Fruit fly (Drosophila melanogaster) whole organism, embryonic: ENCODE measurements around the gene CG2104.

ENCODE experiments used
- Atf-2 ChIP-seq: fragments of 200-800 bp; sonication (Bioruptor generic); optimal IDR thresholded peaks from 2 replicates; lab custom pipeline; 2016; ENCODE audit warnings: missing biosample characterization, missing genetic modification characterization
- CG10209 ChIP-seq: fragments of 200-800 bp; sonication (Bioruptor generic); optimal IDR thresholded peaks from 3 replicates; lab custom pipeline; 2017; ENCODE audit warnings: missing biosample characterization, mild to moderate bottlenecking, missing genetic modification characterization, missing genetic modification reagents
- CG15514 ChIP-seq: fragments of 200-800 bp; sonication (Bioruptor generic); optimal IDR thresholded peaks from 3 replicates; lab custom pipeline; 2017; ENCODE audit warnings: missing biosample characterization, missing genetic modification characterization, mild to moderate bottlenecking, moderate library complexity, missing genetic modification reagents
- CG17328 ChIP-seq: fragments of 200-800 bp; sonication (Bioruptor generic); IDR thresholded peaks from 2 replicates; pipeline ENCODE4 v1.3.6; 2022; ENCODE audit warnings: missing biosample characterization, missing genetic modification characterization
- CG2120 ChIP-seq: fragments of 200-800 bp; sonication (Bioruptor generic); optimal IDR thresholded peaks from 3 replicates; lab custom pipeline; 2016; ENCODE audit warnings: missing biosample characterization, missing genetic modification characterization
- CG2875 ChIP-seq: fragments of 200-800 bp; sonication (Bioruptor generic); optimal IDR thresholded peaks from 2 replicates; lab custom pipeline; 2017; ENCODE audit warnings: missing biosample characterization, mild to moderate bottlenecking, missing genetic modification characterization, missing genetic modification reagents
- CG6175 ChIP-seq: fragments of 200-800 bp; sonication (Bioruptor generic); IDR thresholded peaks from 3 replicates; pipeline ENCODE4 v1.3.6; 2022; ENCODE audit warnings: missing biosample characterization, missing genetic modification characterization
- CG6254 ChIP-seq: fragments of 200-800 bp; sonication (Bioruptor generic); optimal IDR thresholded peaks from 3 replicates; lab custom pipeline; 2017; ENCODE audit warnings: mild to moderate bottlenecking, missing biosample characterization, missing genetic modification reagents, missing genetic modification characterization
- CG6854 ChIP-seq: fragments of 200-800 bp; sonication (Bioruptor generic); optimal IDR thresholded peaks from 3 replicates; lab custom pipeline; 2017; ENCODE audit warnings: missing biosample characterization, mild to moderate bottlenecking, missing genetic modification characterization
- CG7556 ChIP-seq: fragments of 200-800 bp; sonication (Bioruptor generic); optimal IDR thresholded peaks from 2 replicates; lab custom pipeline; 2017; ENCODE audit warnings: missing biosample characterization, mild to moderate bottlenecking, missing genetic modification characterization
- CG8388 ChIP-seq: fragments of 200-800 bp; sonication (Bioruptor generic); optimal IDR thresholded peaks from 2 replicates; lab custom pipeline; 2019; ENCODE audit warnings: missing biosample characterization, mild to moderate bottlenecking, missing genetic modification characterization, moderate library complexity
- CG9727 ChIP-seq: fragments of 200-800 bp; sonication (Bioruptor generic); optimal IDR thresholded peaks from 3 replicates; lab custom pipeline; 2017; ENCODE audit warnings: missing biosample characterization, mild to moderate bottlenecking, missing genetic modification characterization
- CG9797 ChIP-seq: fragments of 200-800 bp; sonication (Bioruptor generic); optimal IDR thresholded peaks from 3 replicates; lab custom pipeline; 2018; ENCODE audit warnings: missing biosample characterization, mild to moderate bottlenecking, missing genetic modification characterization
- CoRest ChIP-seq: fragments of 200-800 bp; sonication (Bioruptor generic); optimal IDR thresholded peaks from 3 replicates; lab custom pipeline; 2018; ENCODE audit warnings: missing biosample characterization, mild to moderate bottlenecking, missing genetic modification characterization, moderate library complexity
- D19B ChIP-seq: fragments of 200-800 bp; sonication (Bioruptor generic); optimal IDR thresholded peaks from 2 replicates; lab custom pipeline; 2017; ENCODE audit warnings: missing biosample characterization, mild to moderate bottlenecking, missing genetic modification characterization
- Doc2 ChIP-seq: fragments of 200-800 bp; sonication (Bioruptor generic); IDR thresholded peaks from 2 replicates; pipeline ENCODE4 v1.3.6; 2022; ENCODE audit warnings: missing biosample characterization, missing genetic modification characterization
- Dp ChIP-seq: fragments of 200-800 bp; sonication (Bioruptor generic); optimal IDR thresholded peaks from 2 replicates; lab custom pipeline; 2018; ENCODE audit warnings: missing biosample characterization, mild to moderate bottlenecking, missing genetic modification characterization, moderate library complexity
- Dref ChIP-seq: fragments of 200-800 bp; sonication (Bioruptor generic); IDR thresholded peaks from 2 replicates; pipeline ENCODE4 v1.3.6; 2022; ENCODE audit warnings: missing biosample characterization, missing genetic modification characterization
- Ets65A ChIP-seq: fragments of 200-800 bp; sonication (Bioruptor generic); peaks from one replicate; lab custom pipeline; 2016; ENCODE audit warnings: missing biosample characterization, missing genetic modification characterization
- Fer1 ChIP-seq: fragments of 200-800 bp; sonication (Bioruptor generic); optimal IDR thresholded peaks from 2 replicates; lab custom pipeline; 2017; ENCODE audit warnings: missing biosample characterization, mild to moderate bottlenecking, missing genetic modification characterization
- GATAe ChIP-seq: fragments of 200-800 bp; sonication (Bioruptor generic); conservative IDR thresholded peaks from 2 replicates; pipeline ENCODE4 v1.3.6; 2022; ENCODE audit warnings: missing biosample characterization, missing genetic modification characterization
- Hr51 ChIP-seq, 2 experiments: fragments of 200-800 bp; sonication (Bioruptor generic); optimal IDR thresholded peaks; 2 replicates in 1 of 2; 3 replicates in 1 of 2; lab custom pipeline; 2016 to 2018; ENCODE audit warnings: missing biosample characterization in 2 of 2, missing genetic modification characterization in 2 of 2, mild to moderate bottlenecking in 1 of 2, moderate library complexity in 1 of 2
- Mes4 ChIP-seq: fragments of 200-800 bp; sonication (Bioruptor generic); optimal IDR thresholded peaks from 2 replicates; lab custom pipeline; 2016; ENCODE audit warnings: missing biosample characterization, missing genetic modification characterization
- Nf-YB ChIP-seq: fragments of 200-800 bp; sonication (Bioruptor generic); optimal IDR thresholded peaks from 3 replicates; lab custom pipeline; 2019; ENCODE audit warnings: missing biosample characterization, mild to moderate bottlenecking, missing genetic modification characterization, moderate library complexity
- Opbp ChIP-seq: fragments of 200-800 bp; sonication (Bioruptor generic); IDR thresholded peaks from 3 replicates; pipeline ENCODE4 v1.3.6; 2022; ENCODE audit warnings: missing biosample characterization, missing genetic modification characterization; ENCODE audit not compliant: partially characterized antibody
- Sox100B ChIP-seq: fragments of 200-800 bp; sonication (Bioruptor generic); optimal IDR thresholded peaks from 3 replicates; lab custom pipeline; 2018; ENCODE audit warnings: missing biosample characterization, mild to moderate bottlenecking, missing genetic modification characterization
- Usf ChIP-seq: fragments of 200-800 bp; sonication (Bioruptor generic); optimal IDR thresholded peaks from 2 replicates; lab custom pipeline; 2017; ENCODE audit warnings: missing genotype, missing biosample characterization, missing genetic modification characterization
- abd-A ChIP-seq: fragments of 200-800 bp; sonication (Bioruptor generic); optimal IDR thresholded peaks from 3 replicates; lab custom pipeline; 2019; ENCODE audit warnings: missing biosample characterization, mild to moderate bottlenecking, missing genetic modification characterization, moderate library complexity
- ato ChIP-seq: fragments of 200-800 bp; sonication (Bioruptor generic); IDR thresholded peaks from 2 replicates; pipeline ENCODE4 v1.3.6; 2022; ENCODE audit warnings: missing biosample characterization, missing genetic modification characterization; ENCODE audit not compliant: partially characterized antibody
- bbx ChIP-seq: fragments of 200-800 bp; sonication (Bioruptor generic); IDR thresholded peaks from 2 replicates; pipeline ENCODE4 v1.3.6; 2022; ENCODE audit warnings: missing biosample characterization, missing genetic modification characterization; ENCODE audit not compliant: partially characterized antibody
- dati ChIP-seq: fragments of 200-800 bp; sonication (Bioruptor generic); IDR thresholded peaks from 2 replicates; pipeline ENCODE4 v1.3.6; 2022; ENCODE audit warnings: missing biosample characterization, missing genetic modification characterization
- dmrt11E ChIP-seq: fragments of 200-800 bp; sonication (Bioruptor generic); optimal IDR thresholded peaks from 3 replicates; lab custom pipeline; 2018; ENCODE audit warnings: missing biosample characterization, mild to moderate bottlenecking, missing genetic modification characterization, moderate library complexity
- exex ChIP-seq: fragments of 200-800 bp; sonication (Bioruptor generic); optimal IDR thresholded peaks from 4 replicates; lab custom pipeline; 2018; ENCODE audit warnings: missing biosample characterization, mild to moderate bottlenecking, missing genetic modification characterization, moderate library complexity
- fd96Cb ChIP-seq: fragments of 200-800 bp; sonication (Bioruptor generic); optimal IDR thresholded peaks from 2 replicates; lab custom pipeline; 2018; ENCODE audit warnings: missing biosample characterization, mild to moderate bottlenecking, missing genetic modification characterization, moderate library complexity
- grn ChIP-seq: fragments of 200-800 bp; sonication (Bioruptor generic); optimal IDR thresholded peaks from 3 replicates; lab custom pipeline; 2017; ENCODE audit warnings: missing biosample characterization, missing genetic modification characterization
- hb ChIP-seq: fragments of 200-800 bp; sonication (Bioruptor generic); IDR thresholded peaks from 3 replicates; pipeline ENCODE4 v1.3.6; 2022; ENCODE audit warnings: missing biosample characterization, missing genetic modification characterization; ENCODE audit not compliant: partially characterized antibody
- insv ChIP-seq, 2 experiments: fragments of 200-800 bp; sonication (Bioruptor generic); optimal IDR thresholded peaks; 3 replicates each; lab custom pipeline; 2016 to 2018; ENCODE audit warnings: missing biosample characterization in 2 of 2, missing genetic modification characterization in 2 of 2
- jing ChIP-seq: fragments of 200-800 bp; sonication (Bioruptor generic); optimal IDR thresholded peaks from 2 replicates; lab custom pipeline; 2018; ENCODE audit warnings: missing biosample characterization, mild to moderate bottlenecking, missing genetic modification characterization
- mld ChIP-seq: fragments of 200-800 bp; sonication (Bioruptor generic); IDR thresholded peaks from 3 replicates; pipeline ENCODE4 v1.3.6; 2022; ENCODE audit warnings: missing biosample characterization, missing genetic modification characterization; ENCODE audit not compliant: partially characterized antibody
- nerfin-1 ChIP-seq: fragments of 200-800 bp; sonication (Bioruptor generic); optimal IDR thresholded peaks from 3 replicates; lab custom pipeline; 2019; ENCODE audit warnings: missing biosample characterization, mild to moderate bottlenecking, missing genetic modification characterization, moderate library complexity
- onecut ChIP-seq: fragments of 200-800 bp; sonication (Bioruptor generic); IDR thresholded peaks from 2 replicates; pipeline ENCODE4 v1.3.6; 2022; ENCODE audit warnings: missing biosample characterization, missing genetic modification characterization
- run ChIP-seq: fragments of 200-800 bp; sonication (Bioruptor generic); optimal IDR thresholded peaks from 3 replicates; lab custom pipeline; 2018; ENCODE audit warnings: missing biosample characterization, mild to moderate bottlenecking, missing genetic modification characterization
- sc ChIP-seq, 3 experiments: fragments of >200 bp in 2 of 3; fragments of 200-800 bp in 1 of 3; sonication (Bioruptor generic) in 1 of 3; optimal IDR thresholded peaks; 2 replicates in 2 of 3; 3 replicates in 1 of 3; lab custom pipeline; 2017; ENCODE audit warnings: mild to moderate bottlenecking in 1 of 3, missing biosample characterization in 1 of 3, missing genetic modification characterization in 1 of 3, missing genetic modification reagents in 1 of 3
- sna ChIP-seq: fragments of 200-800 bp; sonication (Bioruptor generic); IDR thresholded peaks from 2 replicates; pipeline ENCODE4 v1.3.6; 2022; ENCODE audit warnings: missing biosample characterization, missing genetic modification characterization; ENCODE audit not compliant: partially characterized antibody
- tin ChIP-seq: fragments of 200-800 bp; sonication (Bioruptor generic); optimal IDR thresholded peaks from 3 replicates; lab custom pipeline; 2016; ENCODE audit warnings: missing biosample characterization, missing genetic modification characterization
- tna ChIP-seq: fragments of 200-800 bp; sonication (Bioruptor generic); IDR thresholded peaks from 2 replicates; pipeline ENCODE4 v1.3.6; 2022; ENCODE audit warnings: missing biosample characterization, missing genetic modification characterization; ENCODE audit not compliant: partially characterized antibody

CG2104 gene

DNA sequence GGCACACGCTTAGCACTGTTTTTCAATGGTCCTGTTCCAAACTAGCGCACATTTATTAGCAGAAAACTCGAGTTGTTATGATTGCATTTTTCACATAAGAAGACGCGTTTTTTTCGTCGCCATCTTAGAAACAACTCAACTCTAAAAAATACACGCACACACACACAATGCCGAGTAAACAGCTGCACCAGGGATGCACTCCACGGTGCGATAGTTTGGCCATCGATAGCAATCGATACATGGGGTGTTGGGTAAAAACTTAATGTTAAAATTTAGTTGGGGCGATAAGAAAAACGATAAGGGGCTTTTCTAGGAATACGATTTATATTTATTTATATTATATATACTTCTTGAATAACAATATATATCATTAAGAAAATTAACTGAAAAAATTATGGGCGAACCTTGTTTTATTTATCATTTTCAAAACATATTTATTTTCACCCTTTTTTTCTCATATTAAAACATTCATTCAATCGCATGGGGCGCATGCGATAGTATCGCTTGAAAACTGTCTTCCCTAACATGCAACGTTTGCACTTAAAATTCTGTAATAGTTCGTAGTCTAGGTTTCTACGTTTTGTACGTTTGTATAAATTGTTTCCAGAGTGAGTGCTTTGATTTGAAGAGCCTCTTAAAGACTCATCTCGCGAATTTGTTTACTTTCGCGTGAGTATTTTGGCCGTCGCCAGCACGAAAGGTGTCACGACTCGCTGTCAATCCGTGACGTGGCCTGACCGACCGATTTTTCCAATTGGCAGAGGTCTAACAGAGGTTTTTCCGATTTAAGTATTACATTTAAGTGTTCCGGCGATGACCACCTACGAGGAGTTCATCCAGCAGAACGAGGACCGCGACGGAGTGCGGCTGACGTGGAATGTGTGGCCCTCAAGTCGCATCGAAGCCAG, 44.3 kb downstream of the CG2104 start, which contains the start of the genes MTA1-like and Sec23 (continued):
- TF ChIP-seq CG6254: no peak
- TF ChIP-seq hb: peak; percentile 96
- no peak for TF ChIP-seq dati (GFP tag; lab: Robert Waterston, UW)
- TF ChIP-seq CG10209 (GFP tag; lab: Kevin White, UChicago): peak; percentile 41
- TF ChIP-seq CG6175 (GFP tag; lab: Robert Waterston, UW): no peak
- no peak for TF ChIP-seq sc (optimal IDR thresholded peaks at IDR 0.05; lab: Kevin White, UChicago)
- peak; percentile 35 for TF ChIP-seq sc (GFP tag; optimal IDR thresholded peaks at IDR 0.05; lab: Kevin White, UChicago)
- peak; percentile 28 for TF ChIP-seq CG8388
- no peak for TF ChIP-seq abd-A (tag; lab: Kevin White, UChicago)
- no peak for TF ChIP-seq CG6854 (GFP tag; lab: Kevin White, UChicago)
- TF ChIP-seq nerfin-1 (tag; lab: Kevin White, UChicago): peak; percentile 9
- 0 out of 2 replicates have a peak, but pooled peaks have one; percentile 4 for TF ChIP-seq onecut (GFP tag; lab: Robert Waterston, UW)
- peak; percentile 57 for TF ChIP-seq tin (GFP tag; lab: Kevin White, UChicago)
- TF ChIP-seq Atf-2: no peak
- peak; percentile 36 for TF ChIP-seq Nf-YB (GFP tag; lab: Kevin White, UChicago)
- peak; percentile 80 for TF ChIP-seq tna (GFP tag; lab: Robert Waterston, UW)
- TF ChIP-seq dmrt11E: peak; percentile 66
- TF ChIP-seq Opbp (GFP tag; lab: Robert Waterston, UW): peak; percentile 90
- TF ChIP-seq CG9797 (GFP tag; lab: Kevin White, UChicago): peak; percentile 35
- peak; percentile 21 for TF ChIP-seq CG7556 (GFP tag; lab: Kevin White, UChicago)
- TF ChIP-seq bbx: peak; percentile 90
- peak; percentile 67 for TF ChIP-seq Sox100B (GFP tag; lab: Kevin White, UChicago)
- no peak for TF ChIP-seq CG2875
- peak; percentile 5 for TF ChIP-seq Dp
- TF ChIP-seq jing (GFP tag; lab: Kevin White, UChicago): no peak
- peak; percentile 78 for TF ChIP-seq CoRest (tag; lab: Kevin White, UChicago)
- TF ChIP-seq CG17328 (GFP tag; lab: Robert Waterston, UW): no peak
- peak; percentile 11 for TF ChIP-seq Fer1 (GFP tag; lab: Kevin White, UChicago)
- peak; percentile 28 to 40 for TF ChIP-seq Hr51 (GFP tag; optimal IDR thresholded peaks at IDR 0.05; lab: Kevin White, UChicago)
- TF ChIP-seq CG15514 (GFP tag; lab: Kevin White, UChicago): peak; percentile 36
- peak; percentile 30 for TF ChIP-seq grn (GFP tag; lab: Kevin White, UChicago)
- TF ChIP-seq ato: peak; percentile 76
- TF ChIP-seq sna: peak; percentile 94
- peak; percentile 82 for TF ChIP-seq Dref
- peak; percentile 93 for TF ChIP-seq Ets65A
- TF ChIP-seq Usf (GFP tag; lab: Kevin White, UChicago): peak; percentile 6
- no peak for TF ChIP-seq GATAe (GFP tag; lab: Robert Waterston, UW)
- no peak for TF ChIP-seq exex (tag; lab: Kevin White, UChicago)
- peak; percentile 18 for TF ChIP-seq D19B (GFP tag; lab: Kevin White, UChicago)
- no peak for TF ChIP-seq run (tag; lab: Kevin White, UChicago)
- peak; percentile 74 for TF ChIP-seq CG9727 (GFP tag; lab: Kevin White, UChicago)
- TF ChIP-seq insv (GFP tag; optimal IDR thresholded peaks at IDR 0.05; lab: Kevin White, UChicago): peak in 1 of 2 experiments; percentile 73
- peak; percentile 91 for TF ChIP-seq mld (GFP tag; lab: Robert Waterston, UW)
- peak; percentile 51 for TF ChIP-seq CG2120 (GFP tag; lab: Kevin White, UChicago)
- TF ChIP-seq Doc2 (GFP tag; lab: Robert Waterston, UW): no peak
- TF ChIP-seq Mes4 (GFP tag; lab: Kevin White, UChicago): no peak
- TF ChIP-seq fd96Cb (tag; lab: Kevin White, UChicago): peak; percentile 18
